Comparison of ENCODE assay signal across 1 fruit fly cellular context in the genomic region with DNA sequence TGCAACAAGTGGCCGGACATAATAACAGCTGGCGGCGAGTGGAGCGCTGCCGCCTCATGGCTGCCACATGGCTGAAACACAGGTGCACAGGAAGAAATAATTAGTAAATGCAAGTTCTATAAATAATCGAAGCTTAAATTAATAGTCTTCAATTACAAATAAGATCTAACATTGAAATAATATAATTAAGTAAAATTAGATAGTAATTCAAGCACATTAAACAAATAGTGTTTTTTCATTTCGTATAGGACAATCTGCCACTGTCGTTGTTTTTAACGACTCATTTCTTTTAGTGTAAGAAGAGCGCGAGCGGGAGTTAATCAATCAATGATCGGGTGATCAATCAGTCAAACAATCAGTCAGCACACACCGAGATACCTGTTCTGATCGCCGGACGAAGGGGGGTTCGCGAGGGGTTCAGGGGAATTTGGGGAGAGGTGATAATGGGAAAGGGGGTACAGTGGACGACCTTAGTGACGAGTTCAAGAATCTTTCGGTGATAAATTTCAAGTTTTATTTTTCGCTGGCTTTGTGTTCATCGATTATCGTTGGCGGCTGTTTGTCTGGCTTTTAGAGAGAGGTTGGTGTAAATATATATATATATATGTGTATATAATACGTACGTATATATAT.
A peak's percentile ranks its signal among the peaks of the same experiment; 100 is the strongest.
TF ChIP-seq lines count a peak whose summit lies in the region.

No protein-coding gene starts in this region.

TF ChIP-seq in whole organism, embryonic, 481 proteins besides CTCF, POLR2A, EP300 and RAD21 (continued from another document):
- peak; percentile 29 for TF ChIP-seq gem (tag; optimal IDR thresholded peaks at IDR 0.05; lab: Kevin White, UChicago)
- peak; percentile 76 for TF ChIP-seq crol (GFP tag; IDR thresholded peaks at IDR 0.05; lab: Robert Waterston, UW)
- no peak for TF ChIP-seq bcd (GFP tag; optimal IDR thresholded peaks at IDR 0.05; lab: Kevin White, UChicago)
- no peak for TF ChIP-seq mam (GFP tag; optimal IDR thresholded peaks at IDR 0.05; lab: Kevin White, UChicago)
- TF ChIP-seq peb (GFP tag; IDR thresholded peaks at IDR 0.05; lab: Robert Waterston, UW), result no peak
- TF ChIP-seq lab (GFP tag; optimal IDR thresholded peaks at IDR 0.05; lab: Kevin White, UChicago), result peak; percentile 41
- peak; percentile 40 for TF ChIP-seq CG7839 (tag; optimal IDR thresholded peaks at IDR 0.05; lab: Kevin White, UChicago)
- TF ChIP-seq CG31441 (GFP tag; IDR thresholded peaks at IDR 0.05; lab: Robert Waterston, UW), result peak; percentile 37; the same call in 1 of the 2 replicates
- no peak for TF ChIP-seq Ravus (GFP tag; IDR thresholded peaks at IDR 0.05; lab: Robert Waterston, UW)
- TF ChIP-seq MESR4 (GFP tag; optimal IDR thresholded peaks at IDR 0.05; lab: Kevin White, UChicago), result no peak
- TF ChIP-seq lola (GFP tag; optimal IDR thresholded peaks at IDR 0.05; lab: Kevin White, UChicago), result peak in 1 of 3 experiments; percentile 7
